Fruit fly (Drosophila melanogaster) S2 (cell line): ENCODE data around the gene CG6125.
A peak's percentile ranks its signal among the peaks of the same experiment; 100 is the strongest.

ENCODE experiments used
- CG8478 ChIP-seq: fragments of >200 bp; optimal IDR thresholded peaks from 2 replicates; lab custom pipeline; 2018
- CTCF ChIP-seq, 2 experiments: fragments of >200 bp; optimal IDR thresholded peaks; 2 replicates each; lab custom pipeline; 2018

The CG6125 gene

dm6 chr3R:15425638-15426487, 19.0 kb upstream of the CG6125 start:
- TF ChIP-seq CG8478 (lab: Kevin White, UChicago) = no peak
- no peak for TF ChIP-seq CTCF (optimal IDR thresholded peaks at IDR 0.05; lab: Kevin White, UChicago)

DNA sequence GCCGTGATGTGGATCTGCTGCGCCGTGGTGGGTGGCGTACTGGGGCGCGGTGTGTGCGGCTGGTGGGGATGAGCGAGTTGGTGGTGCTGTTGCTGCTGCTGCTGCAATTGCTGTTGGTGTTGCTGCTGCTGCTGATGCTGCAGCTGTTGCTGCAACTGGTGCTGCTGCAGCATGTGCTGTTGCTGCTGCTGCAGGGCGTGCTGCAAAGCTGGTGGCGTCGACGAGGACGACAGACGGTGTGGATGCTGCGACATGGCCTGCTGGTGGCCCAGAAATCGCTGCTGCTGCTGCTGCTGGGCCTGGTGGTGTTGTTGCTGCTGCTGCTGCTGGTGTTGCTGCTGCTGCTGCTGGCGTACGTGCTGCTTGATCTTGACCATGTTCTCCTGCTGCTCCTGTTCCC, 17.3 kb upstream of the CG6125 start:
- TF ChIP-seq CTCF (optimal IDR thresholded peaks at IDR 0.05; lab: Kevin White, UChicago) = no peak
- no peak for TF ChIP-seq CG8478 (lab: Kevin White, UChicago)

- TF ChIP-seq CG8478 (lab: Kevin White, UChicago) (no peak), CTCF (optimal IDR thresholded peaks at IDR 0.05; lab: Kevin White, UChicago) (no peak)
Observed at dm6 chr3R:15420375-15420931, 13.6 kb upstream of the CG6125 start.

DNA sequence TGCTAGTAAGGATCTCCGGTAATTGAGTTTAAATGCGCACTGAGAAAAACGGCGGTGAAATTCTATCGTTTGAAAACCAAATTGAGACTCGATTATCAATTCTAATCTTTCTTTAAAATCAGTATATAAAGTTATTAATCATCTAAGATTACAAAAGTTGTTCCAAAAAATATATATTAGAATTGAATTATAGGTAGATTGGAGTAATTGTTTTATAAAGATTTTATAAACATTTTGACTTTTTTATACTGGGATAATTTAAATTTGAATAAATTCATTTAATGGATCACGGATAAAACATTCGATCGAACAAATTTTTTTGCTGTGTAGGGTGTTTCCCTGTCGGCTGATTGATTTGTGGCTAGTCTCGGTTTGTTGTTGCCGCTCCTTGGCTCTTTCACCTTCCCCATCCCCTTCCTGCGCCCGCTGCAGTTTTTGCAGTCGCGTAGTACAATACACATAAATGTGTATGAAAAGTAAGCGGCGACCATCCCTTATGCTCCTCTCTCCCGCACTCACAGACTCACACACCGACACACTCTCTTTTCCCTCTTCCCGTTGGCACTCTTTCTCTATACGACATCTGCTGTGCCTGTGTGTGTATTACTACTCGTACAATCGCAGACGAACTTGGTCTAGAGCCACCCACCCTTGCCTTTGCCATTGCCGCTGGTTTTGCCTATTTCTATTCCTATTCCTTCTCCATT, 12.1 kb upstream of the CG6125 start:
- TF ChIP-seq CG8478 (lab: Kevin White, UChicago) (no peak), CTCF (optimal IDR thresholded peaks at IDR 0.05; lab: Kevin White, UChicago) (no peak)

dm6 chr3R:15417761-15418754, 11.2 kb upstream of the CG6125 start:
- no peak for TF ChIP-seq CTCF (optimal IDR thresholded peaks at IDR 0.05; lab: Kevin White, UChicago)

DNA sequence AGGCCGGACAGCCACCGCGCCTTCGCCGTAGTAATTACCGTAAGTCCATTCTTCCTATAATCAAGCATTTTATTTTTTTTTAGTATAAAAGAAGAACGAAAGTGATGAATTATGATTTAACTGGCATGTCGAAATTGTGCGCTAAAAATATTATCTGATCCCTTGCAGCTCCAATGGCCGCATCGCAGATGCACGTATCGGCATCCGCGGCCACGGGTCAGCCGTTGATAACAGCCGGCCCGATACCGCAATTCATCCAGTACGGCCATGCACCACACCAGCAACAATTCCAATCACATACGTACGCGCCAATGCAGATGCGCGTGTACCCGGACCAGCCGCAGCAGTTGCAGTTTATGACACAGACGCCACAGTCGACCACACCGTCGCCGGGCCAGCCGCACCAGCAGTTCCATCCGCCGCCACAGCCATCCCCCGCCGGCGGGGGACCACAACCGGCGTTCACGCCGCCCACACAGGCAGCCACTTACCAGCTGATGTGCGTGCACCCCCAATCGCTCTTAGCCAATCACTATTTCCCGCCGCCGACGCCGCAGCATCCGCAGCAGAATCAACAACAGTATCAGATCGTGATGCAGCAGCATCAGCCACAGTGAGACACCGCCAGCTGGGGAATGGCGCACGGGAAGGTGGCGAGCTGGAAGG, 8.2 kb upstream of the CG6125 start:
- TF ChIP-seq CTCF (optimal IDR thresholded peaks at IDR 0.05; lab: Kevin White, UChicago) (no peak), CG8478 (lab: Kevin White, UChicago) (no peak)

DNA sequence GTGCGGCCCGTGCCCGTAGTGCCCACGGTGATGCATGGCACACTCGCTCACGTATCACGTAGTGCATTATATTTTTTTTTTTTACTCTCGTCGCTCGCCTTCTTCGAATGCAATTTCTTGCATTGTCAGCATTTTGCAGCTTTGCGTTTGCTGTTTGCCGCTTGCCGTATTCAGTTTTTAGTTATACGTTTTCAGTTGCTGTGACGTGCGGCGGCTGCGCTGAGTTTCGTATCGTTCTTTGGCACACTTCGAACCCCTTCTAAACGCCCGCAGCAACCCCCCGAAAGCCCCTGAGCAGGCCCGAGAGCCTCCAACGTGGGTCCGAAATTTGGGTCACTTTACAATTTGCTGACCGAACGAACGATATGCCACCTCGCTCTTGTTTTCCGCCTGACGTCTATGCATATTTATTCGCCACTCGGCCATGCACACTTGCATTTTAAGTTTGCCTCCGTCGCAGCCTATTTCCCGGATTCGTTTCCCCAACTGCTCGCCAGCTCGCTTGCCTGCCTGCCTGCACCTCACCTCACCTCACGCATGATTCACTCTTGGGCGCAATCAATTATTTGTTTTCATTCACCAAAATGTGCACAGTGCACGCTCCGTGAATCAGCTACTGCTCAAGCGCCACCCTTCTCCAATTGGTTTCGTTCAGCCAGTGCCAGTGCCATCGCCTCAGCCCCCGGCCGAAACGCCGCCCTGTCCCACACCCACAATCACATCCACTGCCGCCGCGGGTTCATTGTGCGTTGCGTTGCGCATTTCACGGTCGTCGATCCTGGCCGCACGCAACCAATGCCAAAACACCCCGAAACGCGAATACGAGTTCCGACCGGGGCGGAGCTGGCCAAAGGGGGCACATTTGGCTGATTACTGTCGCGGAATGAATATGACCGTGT, 4.1 kb upstream of the CG6125 start:
- TF ChIP-seq CTCF (optimal IDR thresholded peaks at IDR 0.05; lab: Kevin White, UChicago) = no peak
- no peak for TF ChIP-seq CG8478 (lab: Kevin White, UChicago)

dm6 chr3R:15409772-15410688, 3.2 kb upstream of the CG6125 start:
- TF ChIP-seq CTCF (optimal IDR thresholded peaks at IDR 0.05; lab: Kevin White, UChicago) = no peak
- no peak for TF ChIP-seq CG8478 (lab: Kevin White, UChicago)

dm6 chr3R:15409110-15409771, 2.4 kb upstream of the CG6125 start:
- TF ChIP-seq CTCF (optimal IDR thresholded peaks at IDR 0.05; lab: Kevin White, UChicago) = no peak
- no peak for TF ChIP-seq CG8478 (lab: Kevin White, UChicago)

DNA sequence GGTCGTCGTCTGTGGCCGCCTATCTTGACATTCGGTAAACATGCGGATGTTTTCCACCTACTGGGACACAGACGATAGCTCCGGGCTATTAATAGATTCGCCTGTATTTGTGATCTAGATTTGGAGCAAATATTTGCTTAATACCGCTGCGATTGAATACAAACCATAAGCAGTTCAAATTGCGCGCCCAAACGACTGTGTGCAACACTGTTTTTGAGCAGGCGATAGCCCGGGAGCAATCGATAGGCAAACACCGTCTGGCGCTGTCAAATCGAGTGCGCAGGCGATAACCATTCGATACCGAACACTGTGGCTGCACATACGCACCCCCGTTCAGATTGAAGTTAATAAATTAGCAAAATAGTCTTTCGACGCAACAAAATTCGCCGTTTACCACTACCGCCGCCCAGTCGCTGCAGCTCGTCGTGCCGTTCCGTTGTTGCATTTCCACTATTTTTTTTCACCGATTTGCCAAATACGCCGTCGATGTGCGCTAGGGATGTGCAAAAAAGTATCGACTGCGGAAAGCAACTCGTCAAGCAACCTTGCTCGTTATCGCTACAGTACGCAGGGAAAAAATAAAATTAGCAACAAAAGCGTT, 1.4 kb upstream of the CG6125 start, which contains the start of gene Atx2:
Gene Atx2 (plus strand): TSS at position 293 of the 601 bp plus-strand sequence.
- TF ChIP-seq CTCF (optimal IDR thresholded peaks at IDR 0.05; lab: Kevin White, UChicago) (peak; percentile 36 to 41), CG8478 (lab: Kevin White, UChicago) (no peak)

dm6 chr3R:15406393-15406792, 477 bp downstream of the CG6125 start:
- TF ChIP-seq CG8478 (lab: Kevin White, UChicago) (no peak), CTCF (optimal IDR thresholded peaks at IDR 0.05; lab: Kevin White, UChicago) (no peak)
